Fruit fly (Drosophila melanogaster): ENCODE results near the gene CG12237.

dm6 chrX:19684048-19684447, 41.4 kb upstream of the CG12237 start:
- TF ChIP-seq CG8478 (optimal IDR thresholded peaks at IDR 0.05) (no peak), CTCF (optimal IDR thresholded peaks at IDR 0.05) (no peak)

All from S2 (cell line).